Fruit fly (Drosophila melanogaster) whole organism, embryonic: ENCODE data around the gene CG43291.

Experiments used
- Adf1 ChIP-seq: fragments of 200-800 bp; sonication (Bioruptor generic); IDR thresholded peaks from 2 replicates; pipeline ENCODE4 v1.3.6; 2022; ENCODE audit warnings: missing biosample characterization, missing genetic modification characterization
- B-H1 ChIP-seq: fragments of 200-800 bp; sonication (Bioruptor generic); IDR thresholded peaks from 3 replicates; pipeline ENCODE4 v1.3.6; 2022; ENCODE audit warnings: missing biosample characterization, missing genetic modification characterization
- Bgb ChIP-seq: fragments of 200-800 bp; sonication (Bioruptor generic); IDR thresholded peaks from 2 replicates; pipeline ENCODE4 v1.3.6; 2022; ENCODE audit warnings: missing biosample characterization, missing genetic modification characterization; ENCODE audit not compliant: partially characterized antibody
- Blimp-1 ChIP-seq: fragments of 200-800 bp; sonication (Bioruptor generic); optimal IDR thresholded peaks from 3 replicates; lab custom pipeline; 2018; ENCODE audit warnings: missing biosample characterization, missing genetic modification characterization, mild to moderate bottlenecking, moderate library complexity, missing genetic modification reagents
- CG10321 ChIP-seq: fragments of 200-800 bp; sonication (Bioruptor generic); IDR thresholded peaks from 2 replicates; pipeline ENCODE4 v1.3.6; 2022; ENCODE audit warnings: missing biosample characterization, missing genetic modification characterization
- CG10543 ChIP-seq: fragments of 200-800 bp; sonication (Bioruptor generic); optimal IDR thresholded peaks from 3 replicates; lab custom pipeline; 2017; ENCODE audit warnings: missing biosample characterization, mild to moderate bottlenecking, missing genetic modification characterization, moderate library complexity
- CG10565 ChIP-seq: fragments of 200-800 bp; sonication (Bioruptor generic); optimal IDR thresholded peaks from 3 replicates; lab custom pipeline; 2016; ENCODE audit warnings: missing biosample characterization, mild to moderate bottlenecking, missing genetic modification characterization
- CG11723 ChIP-seq: fragments of 200-800 bp; sonication (Bioruptor generic); optimal IDR thresholded peaks from 2 replicates; lab custom pipeline; 2017; ENCODE audit warnings: missing biosample characterization, mild to moderate bottlenecking, missing genetic modification characterization
- CG12391 ChIP-seq: fragments of 200-800 bp; sonication (Bioruptor generic); optimal IDR thresholded peaks from 3 replicates; lab custom pipeline; 2018; ENCODE audit warnings: missing biosample characterization, mild to moderate bottlenecking, missing genetic modification characterization, moderate library complexity
- CG12769 ChIP-seq: fragments of 200-800 bp; sonication (Bioruptor generic); optimal IDR thresholded peaks from 2 replicates; lab custom pipeline; 2019; ENCODE audit warnings: missing biosample characterization, mild to moderate bottlenecking, missing genetic modification characterization, moderate library complexity
- CG14667 ChIP-seq: fragments of 200-800 bp; sonication (Bioruptor generic); IDR thresholded peaks from 2 replicates; pipeline ENCODE4 v1.3.6; 2022; ENCODE audit warnings: missing biosample characterization, missing genetic modification characterization
- CG15269 ChIP-seq: fragments of 200-800 bp; sonication (Bioruptor generic); optimal IDR thresholded peaks from 2 replicates; lab custom pipeline; 2018; ENCODE audit warnings: missing biosample characterization, mild to moderate bottlenecking, missing genetic modification characterization, moderate library complexity
- CG1603 ChIP-seq: fragments of 200-800 bp; sonication (Bioruptor generic); optimal IDR thresholded peaks from 2 replicates; lab custom pipeline; 2019; ENCODE audit warnings: missing biosample characterization, mild to moderate bottlenecking, missing genetic modification characterization, moderate library complexity
- CG2116 ChIP-seq: fragments of 200-800 bp; sonication (Bioruptor generic); optimal IDR thresholded peaks from 3 replicates; lab custom pipeline; 2018; ENCODE audit warnings: missing biosample characterization, mild to moderate bottlenecking, missing genetic modification characterization
- CG31224 ChIP-seq: fragments of 200-800 bp; sonication (Bioruptor generic); IDR thresholded peaks from 2 replicates; pipeline ENCODE4 v1.3.6; 2022; ENCODE audit warnings: missing biosample characterization, missing genetic modification characterization
- CG31388 ChIP-seq: fragments of 200-800 bp; sonication (Bioruptor generic); optimal IDR thresholded peaks from 2 replicates; lab custom pipeline; 2016; ENCODE audit warnings: missing biosample characterization, missing genetic modification characterization
- CG32767 ChIP-seq: fragments of 200-800 bp; sonication (Bioruptor generic); IDR thresholded peaks from 2 replicates; pipeline ENCODE4 v1.3.6; 2022; ENCODE audit warnings: missing biosample characterization, missing genetic modification characterization
- CG33213 ChIP-seq: fragments of 200-800 bp; sonication (Bioruptor generic); optimal IDR thresholded peaks from 3 replicates; lab custom pipeline; 2016; ENCODE audit warnings: missing biosample characterization, missing genetic modification characterization
- CG3407 ChIP-seq: fragments of 200-800 bp; sonication (Bioruptor generic); optimal IDR thresholded peaks from 2 replicates; lab custom pipeline; 2018; ENCODE audit warnings: missing biosample characterization, mild to moderate bottlenecking, missing genetic modification characterization
- CG4617 ChIP-seq: fragments of 200-800 bp; sonication (Bioruptor generic); optimal IDR thresholded peaks from 3 replicates; lab custom pipeline; 2016; ENCODE audit warnings: missing biosample characterization, missing genetic modification characterization, borderline replicate concordance
- CG6813 ChIP-seq: fragments of 200-800 bp; sonication (Bioruptor generic); optimal IDR thresholded peaks from 2 replicates; lab custom pipeline; 2017; ENCODE audit warnings: missing biosample characterization, missing genetic modification characterization, mild to moderate bottlenecking, moderate library complexity, missing genetic modification reagents
- CG7357 ChIP-seq: fragments of 200-800 bp; sonication (Bioruptor generic); IDR thresholded peaks from 3 replicates; pipeline ENCODE4 v1.3.6; 2022; ENCODE audit warnings: missing biosample characterization, missing genetic modification characterization
- CG7372 ChIP-seq: fragments of 200-800 bp; sonication (Bioruptor generic); IDR thresholded peaks from 2 replicates; pipeline ENCODE4 v1.3.6; 2022; ENCODE audit warnings: missing biosample characterization, missing genetic modification characterization
- CG7786 ChIP-seq: fragments of 200-800 bp; sonication (Bioruptor generic); optimal IDR thresholded peaks from 2 replicates; lab custom pipeline; 2016; ENCODE audit warnings: missing biosample characterization, missing genetic modification characterization
- CG8290 ChIP-seq, 3 experiments: fragments of 200-800 bp; sonication (Bioruptor generic); optimal IDR thresholded peaks; 2 replicates each; lab custom pipeline; 2016 to 2019; ENCODE audit warnings: missing biosample characterization in 3 of 3, missing genetic modification characterization in 3 of 3, mild to moderate bottlenecking in 2 of 3, moderate library complexity in 1 of 3
- CG9609 ChIP-seq: fragments of 200-800 bp; sonication (Bioruptor generic); optimal IDR thresholded peaks from 3 replicates; lab custom pipeline; 2016; ENCODE audit warnings: missing biosample characterization, missing genetic modification characterization
- Fer3 ChIP-seq: fragments of 200-800 bp; sonication (Bioruptor generic); optimal IDR thresholded peaks from 2 replicates; lab custom pipeline; 2018; ENCODE audit warnings: missing biosample characterization, mild to moderate bottlenecking, missing genetic modification characterization, moderate library complexity
- HLH4C ChIP-seq: fragments of 200-800 bp; sonication (Bioruptor generic); IDR thresholded peaks from 3 replicates; pipeline ENCODE4 v1.3.6; 2022; ENCODE audit warnings: missing biosample characterization, missing genetic modification characterization; ENCODE audit not compliant: partially characterized antibody
- HLH54F ChIP-seq: fragments of 200-800 bp; sonication (Bioruptor generic); optimal IDR thresholded peaks from 3 replicates; lab custom pipeline; 2016; ENCODE audit warnings: missing biosample characterization, missing genetic modification characterization
- Sry-β ChIP-seq: fragments of 200-800 bp; sonication (Bioruptor generic); optimal IDR thresholded peaks from 2 replicates; lab custom pipeline; 2018; ENCODE audit warnings: missing biosample characterization, mild to moderate bottlenecking, missing genetic modification characterization, moderate library complexity
- bbx ChIP-seq: fragments of 200-800 bp; sonication (Bioruptor generic); IDR thresholded peaks from 2 replicates; pipeline ENCODE4 v1.3.6; 2022; ENCODE audit warnings: missing biosample characterization, missing genetic modification characterization; ENCODE audit not compliant: partially characterized antibody
- dati ChIP-seq: fragments of 200-800 bp; sonication (Bioruptor generic); IDR thresholded peaks from 2 replicates; pipeline ENCODE4 v1.3.6; 2022; ENCODE audit warnings: missing biosample characterization, missing genetic modification characterization
- dimm ChIP-seq: fragments of 200-800 bp; sonication (Bioruptor generic); IDR thresholded peaks from 2 replicates; pipeline ENCODE4 v1.3.6; 2022; ENCODE audit warnings: missing biosample characterization, missing genetic modification characterization
- dysf ChIP-seq: fragments of 200-800 bp; sonication (Bioruptor generic); IDR thresholded peaks from 3 replicates; pipeline ENCODE4 v1.3.6; 2022; ENCODE audit warnings: missing biosample characterization, missing genetic modification characterization
- gcm ChIP-seq: fragments of 200-800 bp; sonication (Bioruptor generic); optimal IDR thresholded peaks from 2 replicates; lab custom pipeline; 2019; ENCODE audit warnings: missing biosample characterization, mild to moderate bottlenecking, missing genetic modification characterization, moderate library complexity
- ham ChIP-seq: fragments of 200-800 bp; sonication (Bioruptor generic); IDR thresholded peaks from 2 replicates; pipeline ENCODE4 v1.3.6; 2022; ENCODE audit warnings: missing biosample characterization, missing genetic modification characterization
- hb ChIP-seq: fragments of 200-800 bp; sonication (Bioruptor generic); IDR thresholded peaks from 3 replicates; pipeline ENCODE4 v1.3.6; 2022; ENCODE audit warnings: missing biosample characterization, missing genetic modification characterization; ENCODE audit not compliant: partially characterized antibody
- lilli ChIP-seq: fragments of 200-800 bp; sonication (Bioruptor generic); optimal IDR thresholded peaks from 3 replicates; lab custom pipeline; 2016; ENCODE audit warnings: missing biosample characterization, missing genetic modification characterization
- mirr ChIP-seq: fragments of 200-800 bp; sonication (Bioruptor generic); optimal IDR thresholded peaks from 3 replicates; lab custom pipeline; 2018; ENCODE audit warnings: missing biosample characterization, mild to moderate bottlenecking, missing genetic modification characterization
- nmo ChIP-seq: fragments of 200-800 bp; sonication (Bioruptor generic); optimal IDR thresholded peaks from 2 replicates; lab custom pipeline; 2018; ENCODE audit warnings: missing biosample characterization, mild to moderate bottlenecking, missing genetic modification characterization, moderate library complexity
- prd ChIP-seq, 3 experiments: fragments of >200 bp in 2 of 3; fragments of 200-800 bp in 1 of 3; sonication (Bioruptor generic) in 1 of 3; optimal IDR thresholded peaks in 2 of 3; IDR thresholded peaks in 1 of 3; 2 replicates in 2 of 3; 3 replicates in 1 of 3; pipeline versions ENCODE4 v1.3.6 to Lab custom; 2017 to 2022; ENCODE audit warnings: missing biosample characterization in 1 of 3, missing genetic modification characterization in 1 of 3
- salm ChIP-seq: fragments of 200-800 bp; sonication (Bioruptor generic); optimal IDR thresholded peaks from 2 replicates; lab custom pipeline; 2018; ENCODE audit warnings: missing biosample characterization, mild to moderate bottlenecking, missing genetic modification characterization
- sob ChIP-seq: fragments of 200-800 bp; sonication (Bioruptor generic); IDR thresholded peaks from 2 replicates; pipeline ENCODE4 v1.3.6; 2022; ENCODE audit warnings: missing biosample characterization, missing genetic modification characterization
- tll ChIP-seq, 2 experiments: fragments of 200-800 bp in 1 of 2; fragments of >200 bp in 1 of 2; sonication (Bioruptor generic) in 1 of 2; optimal IDR thresholded peaks; 2 replicates each; lab custom pipeline; 2017 to 2019; ENCODE audit warnings: missing biosample characterization in 2 of 2, missing genetic modification characterization in 2 of 2, mild to moderate bottlenecking in 1 of 2, moderate library complexity in 1 of 2
- trem ChIP-seq: fragments of 200-800 bp; optimal IDR thresholded peaks from 3 replicates; lab custom pipeline; 2019; ENCODE audit warnings: missing biosample characterization, mild to moderate bottlenecking, missing genetic modification characterization, moderate library complexity
- vvl ChIP-seq: fragments of 200-800 bp; sonication (Bioruptor generic); IDR thresholded peaks from 2 replicates; pipeline ENCODE4 v1.3.6; 2022; ENCODE audit warnings: missing biosample characterization, missing genetic modification characterization
- zen ChIP-seq: fragments of 200-800 bp; sonication (Bioruptor generic); optimal IDR thresholded peaks from 3 replicates; lab custom pipeline; 2018; ENCODE audit warnings: missing biosample characterization, mild to moderate bottlenecking, missing genetic modification characterization, moderate library complexity

Gene CG43291

DNA sequence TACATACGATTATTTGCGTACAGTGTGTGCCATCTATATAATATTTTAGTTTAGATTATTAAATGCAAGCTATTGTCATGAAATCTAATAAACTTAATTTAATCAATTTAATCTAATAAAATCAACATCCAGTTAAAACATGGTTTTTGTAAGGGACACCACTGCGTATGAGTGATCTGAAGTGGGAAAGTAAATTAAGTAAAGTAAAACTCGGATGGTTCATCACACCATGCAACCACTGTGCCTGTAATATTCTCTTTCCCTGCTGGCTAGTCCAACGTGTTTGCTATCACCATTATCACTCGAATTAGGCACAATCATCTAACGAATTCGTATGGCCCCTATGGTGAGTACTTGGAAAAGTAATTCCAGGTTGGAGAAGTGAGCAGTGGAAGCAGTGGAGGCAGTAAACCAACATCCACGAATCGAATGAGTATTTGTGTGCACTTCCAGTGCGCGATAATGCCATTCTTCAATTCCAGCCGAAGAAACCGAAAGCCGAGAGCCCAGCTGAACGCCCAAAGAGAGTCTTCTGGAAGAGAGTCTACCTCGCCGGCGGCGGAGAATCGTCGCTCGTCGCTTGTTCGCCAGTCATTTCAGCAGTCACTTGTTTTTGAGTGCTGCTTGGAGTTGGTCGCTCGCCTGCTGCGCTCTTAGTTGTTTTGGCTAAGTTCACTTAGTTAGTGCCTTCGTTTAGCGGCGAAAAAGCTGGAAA lies 44.3 kb upstream of the CG43291 start, which contains the start of gene red (continued):
- TF ChIP-seq bbx (GFP tag; lab: Robert Waterston, UW) (no peak), CG1603 (tag; lab: Kevin White, UChicago) (peak; percentile 47), Bgb (no peak), CG11723 (GFP tag; lab: Kevin White, UChicago) (peak; percentile 61), hb (GFP tag; lab: Robert Waterston, UW) (no peak), vvl (peak; percentile 79), mirr (GFP tag; lab: Kevin White, UChicago) (peak; percentile 95), CG33213 (GFP tag; lab: Kevin White, UChicago) (no peak), CG31388 (GFP tag; lab: Kevin White, UChicago) (peak; percentile 0), CG10565 (GFP tag; lab: Kevin White, UChicago) (no peak), Adf1 (GFP tag; lab: Robert Waterston, UW) (peak; percentile 40; the same call in 1 of the 2 replicates), zen (tag; lab: Kevin White, UChicago) (no peak), sob (GFP tag; lab: Robert Waterston, UW) (peak; percentile 77), B-H1 (GFP tag; lab: Robert Waterston, UW) (peak; percentile 30; the same call in 1 of the 3 replicates), CG31224 (GFP tag; lab: Robert Waterston, UW) (peak; percentile 63), CG10321 (GFP tag; lab: Robert Waterston, UW) (no peak), CG7786 (GFP tag; lab: Kevin White, UChicago) (peak; percentile 49), CG2116 (GFP tag; lab: Kevin White, UChicago) (peak; percentile 24), dati (GFP tag; lab: Robert Waterston, UW) (peak; percentile 49; the same call in 1 of the 2 replicates), Fer3 (tag; lab: Kevin White, UChicago) (peak; percentile 83), CG8290 (GFP tag; optimal IDR thresholded peaks at IDR 0.05; lab: Kevin White, UChicago) (peak; percentile 29), CG8290 (tag; optimal IDR thresholded peaks at IDR 0.05; lab: Kevin White, UChicago) (peak in 1 of 2 experiments; percentile 67), CG9609 (peak; percentile 50), dysf (GFP tag; lab: Robert Waterston, UW) (peak; percentile 84), CG12391 (tag; lab: Kevin White, UChicago) (peak; percentile 75), dimm (GFP tag; lab: Robert Waterston, UW) (no peak), gcm (GFP tag; lab: Kevin White, UChicago) (peak; percentile 57), tll (GFP tag; optimal IDR thresholded peaks at IDR 0.05; lab: Kevin White, UChicago) (no peak), CG6813 (peak; percentile 80), salm (tag; lab: Kevin White, UChicago) (peak; percentile 29), trem (tag; lab: Kevin White, UChicago) (peak; percentile 53), CG15269 (tag; lab: Kevin White, UChicago) (peak; percentile 83), Blimp-1 (GFP tag; lab: Kevin White, UChicago) (peak; percentile 72), Sry-β (GFP tag; lab: Kevin White, UChicago) (no peak), CG4617 (GFP tag; lab: Kevin White, UChicago) (no peak), CG10543 (GFP tag; lab: Kevin White, UChicago) (peak; percentile 77), ham (GFP tag; lab: Robert Waterston, UW) (peak; percentile 51; the same call in 1 of the 2 replicates), CG7372 (GFP tag; lab: Robert Waterston, UW) (peak; percentile 78), CG12769 (tag; lab: Kevin White, UChicago) (peak; percentile 88), nmo (GFP tag; lab: Kevin White, UChicago) (peak; percentile 70), prd (optimal IDR thresholded peaks at IDR 0.05; lab: Kevin White, UChicago) (no peak), prd (GFP tag; IDR thresholded peaks at IDR 0.05; lab: Robert Waterston, UW) (peak; percentile 72), HLH54F (GFP tag; lab: Kevin White, UChicago) (peak; percentile 36), CG7357 (no peak), lilli (peak; percentile 81), HLH4C (0 out of 3 replicates have a peak, but pooled peaks have one; percentile 22), CG14667 (peak; percentile 35; the same call in 1 of the 2 replicates), CG3407 (GFP tag; lab: Kevin White, UChicago) (peak; percentile 15), CG32767 (0 out of 2 replicates have a peak, but pooled peaks have one; percentile 24)
